Worm (Caenorhabditis elegans): Measurements from ENCODE around the gene F08G12.1.

The F08G12.1 gene

DNA sequence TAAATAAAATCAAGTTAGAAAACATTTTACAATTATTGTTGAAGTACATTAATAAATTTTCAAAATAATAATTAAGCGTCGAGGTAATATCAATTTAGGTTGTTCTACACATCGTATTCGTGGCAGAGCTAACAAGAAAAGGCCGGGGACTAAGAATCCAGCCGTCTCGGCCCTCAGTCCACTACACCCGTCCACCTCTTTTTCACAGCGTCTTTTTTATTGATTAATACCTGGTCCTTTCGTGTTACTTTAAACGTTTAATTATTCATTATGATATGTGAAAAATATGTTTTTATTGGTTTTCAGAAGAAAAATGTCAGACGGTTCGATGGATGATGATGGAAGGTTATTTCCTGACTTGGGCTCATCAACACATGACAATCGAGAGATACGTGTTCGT lies 1.4 kb upstream of the F08G12.1 start, which contains the start of gene vhl-1:
Gene vhl-1 (plus strand): TSS at position 301 of the 400 bp plus-strand sequence.
- TF ChIP-seq sup-37 (GFP tag; optimal IDR thresholded peaks at IDR 0.05) (no peak), fkh-8 (tag; optimal IDR thresholded peaks at IDR 0.05) (no peak), irx-1 (tag; optimal IDR thresholded peaks at IDR 0.05) (no peak), isw-1 (GFP tag; IDR thresholded peaks at IDR 0.05) (no peak), dsc-1 (tag; optimal IDR thresholded peaks at IDR 0.05) (no peak), unc-62 (GFP tag; optimal IDR thresholded peaks at IDR 0.05) (no peak), ceh-82 (tag; optimal IDR thresholded peaks at IDR 0.05) (no peak)

DNA sequence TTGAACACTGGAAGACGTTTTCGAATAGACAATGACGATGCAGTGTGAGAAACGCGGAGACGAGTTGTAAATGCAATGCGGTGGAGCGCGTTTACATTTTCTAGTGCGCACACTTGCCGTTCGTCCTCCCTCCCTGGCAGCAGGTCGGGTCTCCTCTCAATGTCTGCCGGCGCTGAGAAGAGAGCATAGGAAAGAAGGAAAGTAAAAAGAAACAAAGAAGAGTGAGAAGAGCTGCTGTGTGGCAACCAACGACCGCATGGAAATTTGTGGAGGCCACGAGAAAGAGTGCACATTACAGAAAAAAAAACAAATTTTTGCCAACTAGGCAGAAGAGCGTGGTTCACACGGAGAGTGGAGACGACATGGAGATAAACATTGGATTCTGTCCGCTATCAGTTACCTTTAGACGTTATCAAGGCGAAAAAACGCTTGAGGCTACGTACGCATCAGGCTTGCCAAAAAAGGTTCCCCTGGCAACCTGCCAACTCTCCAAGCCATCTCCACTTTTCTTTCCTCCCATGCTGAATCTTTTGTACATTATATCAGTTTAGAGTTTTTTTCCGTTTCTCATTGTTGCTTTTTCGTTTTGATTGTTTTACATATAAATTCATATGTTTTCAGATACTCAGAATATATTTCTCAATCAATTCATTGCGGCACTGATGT lies 5.9 kb downstream of the F08G12.1 start, which contains the start of the genes snrp-40.1 and F08G12.3:
Gene snrp-40.1 (minus strand): TSS at position 143 of the 666 bp plus-strand sequence.
Gene F08G12.3 (plus strand): TSS at position 616 of the 666 bp plus-strand sequence.
- no peak for TF ChIP-seq ceh-90 (tag; optimal IDR thresholded peaks at IDR 0.05)
- no peak for TF ChIP-seq fkh-4 (tag; optimal IDR thresholded peaks at IDR 0.05; ENCODE audit: borderline replicate concordance)
- peak; percentile 74 for TF ChIP-seq nhr-77 (tag; optimal IDR thresholded peaks at IDR 0.05)
- no peak for TF ChIP-seq ceh-63 (GFP tag; optimal IDR thresholded peaks at IDR 0.05)
- TF ChIP-seq aly-2 (tag; optimal IDR thresholded peaks at IDR 0.05): no peak
- peak; percentile 63 for TF ChIP-seq unc-86 (tag; optimal IDR thresholded peaks at IDR 0.05)
- peak; percentile 90 for TF ChIP-seq nhr-20 (tag; optimal IDR thresholded peaks at IDR 0.05)
- peak; percentile 55 for TF ChIP-seq isw-1 (GFP tag; IDR thresholded peaks at IDR 0.05)
- TF ChIP-seq pqm-1 (tag; optimal IDR thresholded peaks at IDR 0.05): no peak
- TF ChIP-seq zag-1 (tag; optimal IDR thresholded peaks at IDR 0.05): no peak
- peak; percentile 83 for TF ChIP-seq C16A3.4 (tag; optimal IDR thresholded peaks at IDR 0.05)
- no peak for TF ChIP-seq unc-62 (GFP tag; optimal IDR thresholded peaks at IDR 0.05)
- peak; percentile 59 for TF ChIP-seq fkh-10 (GFP tag; optimal IDR thresholded peaks at IDR 0.05)
- no peak for TF ChIP-seq ets-5 (GFP tag; IDR thresholded peaks at IDR 0.05)
- peak in 1 of 2 experiments; percentile 86 for TF ChIP-seq mdl-1 (tag; optimal IDR thresholded peaks at IDR 0.05)
- TF ChIP-seq jun-1 (tag; optimal IDR thresholded peaks at IDR 0.05): peak; percentile 65
- TF ChIP-seq alr-1 (tag; optimal IDR thresholded peaks at IDR 0.05; ENCODE audit: borderline replicate concordance): no peak
- TF ChIP-seq pag-3 (tag; optimal IDR thresholded peaks at IDR 0.05; ENCODE audit: borderline replicate concordance, insufficient read depth): peak; percentile 83
- peak; percentile 26 to 58 (median 43) for TF ChIP-seq dpl-1 (GFP tag; optimal IDR thresholded peaks at IDR 0.05)
- no peak for TF ChIP-seq irx-1 (tag; optimal IDR thresholded peaks at IDR 0.05)
- peak; percentile 58 to 66 for TF ChIP-seq lin-35 (GFP tag; optimal IDR thresholded peaks at IDR 0.05)
- TF ChIP-seq nhr-76 (tag; optimal IDR thresholded peaks at IDR 0.05): no peak
- TF ChIP-seq F16B12.6 (tag; optimal IDR thresholded peaks at IDR 0.05): peak; percentile 43
- no peak for TF ChIP-seq tlp-1 (tag; optimal IDR thresholded peaks at IDR 0.05)
- peak; percentile 93 for TF ChIP-seq fkh-8 (tag; optimal IDR thresholded peaks at IDR 0.05)
- TF ChIP-seq egl-13 (tag; optimal IDR thresholded peaks at IDR 0.05): peak; percentile 67
- peak; percentile 12 for TF ChIP-seq nhr-237 (tag; optimal IDR thresholded peaks at IDR 0.05)
- peak; percentile 63 for TF ChIP-seq snpc-4 (tag; optimal IDR thresholded peaks at IDR 0.05)
- TF ChIP-seq vab-15 (tag; optimal IDR thresholded peaks at IDR 0.05): no peak
- TF ChIP-seq nhr-47 (tag; optimal IDR thresholded peaks at IDR 0.05): peak; percentile 76
- TF ChIP-seq nhr-71 (tag; optimal IDR thresholded peaks at IDR 0.05): peak; percentile 87
- TF ChIP-seq ces-1 (GFP tag; optimal IDR thresholded peaks at IDR 0.05): no peak
- no peak for TF ChIP-seq ama-1 (optimal IDR thresholded peaks at IDR 0.05)
- TF ChIP-seq hlh-17 (GFP tag; optimal IDR thresholded peaks at IDR 0.05; ENCODE audit: borderline replicate concordance): no peak
- TF ChIP-seq fos-1 (tag; optimal IDR thresholded peaks at IDR 0.05): peak; percentile 48
- no peak for TF ChIP-seq nhr-12 (tag; optimal IDR thresholded peaks at IDR 0.05)
- peak; percentile 6 for TF ChIP-seq nhr-90 (tag; optimal IDR thresholded peaks at IDR 0.05; ENCODE audit: poor library complexity)
- no peak for TF ChIP-seq Y116A8C.19 (tag; optimal IDR thresholded peaks at IDR 0.05; ENCODE audit: borderline replicate concordance)
- peak; percentile 75 for TF ChIP-seq lin-13 (GFP tag; optimal IDR thresholded peaks at IDR 0.05)
- TF ChIP-seq xbp-1 (tag; optimal IDR thresholded peaks at IDR 0.05): peak; percentile 73
- peak; percentile 86 for TF ChIP-seq snu-23 (GFP tag; optimal IDR thresholded peaks at IDR 0.05)
- peak; percentile 46 to 84 for TF ChIP-seq lsy-2 (tag; optimal IDR thresholded peaks at IDR 0.05)
- no peak for TF ChIP-seq mef-2 (tag; optimal IDR thresholded peaks at IDR 0.05)
- TF ChIP-seq nhr-19 (GFP tag; conservative IDR thresholded peaks at IDR 0.05): peak; percentile 74
- TF ChIP-seq unc-98 (GFP tag; IDR thresholded peaks at IDR 0.05): no peak
- TF ChIP-seq nhr-11 (tag; optimal IDR thresholded peaks at IDR 0.05): no peak

All from whole organism, L1 larva.